Fruit fly (Drosophila melanogaster): ENCODE results near the gene CG7488.
A peak's percentile ranks its signal among the peaks of the same experiment; 100 is the strongest.

- no peak; the same call in 1 of the 2 replicates for TF ChIP-seq wdn (GFP tag; IDR thresholded peaks at IDR 0.05)
- TF ChIP-seq CG10209 (GFP tag; optimal IDR thresholded peaks at IDR 0.05), result peak; percentile 38
- TF ChIP-seq CG15696 (tag; optimal IDR thresholded peaks at IDR 0.05), result peak; percentile 60
- peak; percentile 41 for TF ChIP-seq ems (GFP tag; optimal IDR thresholded peaks at IDR 0.05)
- no peak for TF ChIP-seq vfl (GFP tag; optimal IDR thresholded peaks at IDR 0.05)
- TF ChIP-seq Blimp-1 (GFP tag; optimal IDR thresholded peaks at IDR 0.05), result peak; percentile 64
- TF ChIP-seq toy (GFP tag; IDR thresholded peaks at IDR 0.05), result no peak
- no peak for TF ChIP-seq CG17186 (GFP tag; optimal IDR thresholded peaks at IDR 0.05)
- no peak for TF ChIP-seq psq (GFP tag; optimal IDR thresholded peaks at IDR 0.05)
- TF ChIP-seq Dad (GFP tag; optimal IDR thresholded peaks at IDR 0.05), result no peak
- TF ChIP-seq Atf6 (GFP tag; IDR thresholded peaks at IDR 0.05), result no peak; the same call in 1 of the 2 replicates
Measured at dm6 chr3R:12981334-12982166, 13.9 kb upstream of the CG7488 start.

All from whole organism, embryonic.